Fruit fly (Drosophila melanogaster): ENCODE measurements around the gene Hez.

Gene Hez

DNA sequence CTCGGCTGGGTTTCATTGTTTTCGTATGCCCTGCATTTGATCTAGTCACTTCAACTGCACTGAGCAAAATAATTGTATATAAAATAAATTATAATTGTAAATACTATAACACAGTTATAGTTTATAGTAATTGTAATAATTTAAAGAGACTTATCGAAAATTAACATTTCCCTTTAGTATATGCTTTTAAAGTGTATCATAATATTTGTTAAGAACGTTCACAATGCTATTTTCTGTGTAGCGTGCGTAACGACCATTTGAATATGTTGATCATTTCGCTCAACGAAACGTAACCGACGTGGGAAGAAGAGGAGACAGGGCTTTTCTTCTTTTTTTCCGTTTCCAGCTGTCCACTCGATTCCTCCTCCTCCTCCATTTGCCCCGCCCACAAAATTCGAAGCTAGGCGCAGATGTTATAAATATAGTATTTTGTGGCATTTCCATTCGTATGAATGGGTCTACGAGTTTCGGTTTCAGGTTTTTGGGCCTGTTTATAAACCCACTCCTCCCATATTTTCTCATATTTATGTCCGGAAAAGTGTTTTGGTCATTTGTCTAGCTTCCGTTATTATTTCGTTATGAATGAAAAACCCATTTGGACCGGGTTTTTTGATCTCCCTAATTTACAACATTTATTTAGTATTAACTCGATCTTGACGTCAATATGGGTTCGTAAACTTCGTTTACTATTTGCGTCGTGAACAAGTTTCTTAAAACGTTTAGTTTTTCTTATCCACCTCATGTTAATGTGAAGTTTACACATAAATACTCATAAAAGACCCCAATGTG, 37.9 kb downstream of the Hez start:
- TF ChIP-seq Eip78C (GFP tag) (peak; percentile 66), CG16779 (tag; optimal IDR thresholded peaks at IDR 0.05) (no peak), CG7368 (GFP tag; optimal IDR thresholded peaks at IDR 0.05) (peak; percentile 5), CG1621 (tag; optimal IDR thresholded peaks at IDR 0.05) (no peak), Blimp-1 (GFP tag; optimal IDR thresholded peaks at IDR 0.05) (no peak), Lpt (GFP tag; optimal IDR thresholded peaks at IDR 0.05) (no peak), esn (GFP tag; optimal IDR thresholded peaks at IDR 0.05) (no peak), ss (GFP tag; optimal IDR thresholded peaks at IDR 0.05) (peak in 1 of 2 experiments; percentile 29), fd85E (GFP tag; optimal IDR thresholded peaks at IDR 0.05) (no peak), Met (GFP tag; optimal IDR thresholded peaks at IDR 0.05) (no peak), CG6163 (GFP tag; IDR thresholded peaks at IDR 0.05) (no peak; the same call in 1 of the 3 replicates), vri (GFP tag; optimal IDR thresholded peaks at IDR 0.05) (no peak), Sox15 (GFP tag; optimal IDR thresholded peaks at IDR 0.05) (no peak), CG6792 (GFP tag; optimal IDR thresholded peaks at IDR 0.05) (no peak), CG8319 (GFP tag; optimal IDR thresholded peaks at IDR 0.05) (no peak), OdsH (GFP tag; optimal IDR thresholded peaks at IDR 0.05) (peak; percentile 6), CG6854 (GFP tag; optimal IDR thresholded peaks at IDR 0.05) (no peak), CG10631 (GFP tag; optimal IDR thresholded peaks at IDR 0.05) (peak; percentile 31), CG3919 (GFP tag; optimal IDR thresholded peaks at IDR 0.05) (no peak), Eip93F (GFP tag; optimal IDR thresholded peaks at IDR 0.05) (no peak), CG6276 (GFP tag; optimal IDR thresholded peaks at IDR 0.05) (no peak), fkh (GFP tag; optimal IDR thresholded peaks at IDR 0.05) (no peak), spab (GFP tag; optimal IDR thresholded peaks at IDR 0.05) (no peak), Ets96B (tag; optimal IDR thresholded peaks at IDR 0.05) (peak; percentile 59), CG8632 (GFP tag; optimal IDR thresholded peaks at IDR 0.05) (peak; percentile 21), Eip75B (GFP tag; optimal IDR thresholded peaks at IDR 0.05) (no peak), dsx (GFP tag; optimal IDR thresholded peaks at IDR 0.05; ENCODE audit: poor library complexity, severe bottlenecking) (peak; percentile 52), Sox14 (GFP tag; optimal IDR thresholded peaks at IDR 0.05) (no peak), CG34406 (GFP tag; optimal IDR thresholded peaks at IDR 0.05) (peak; percentile 41), CG32006 (GFP tag; optimal IDR thresholded peaks at IDR 0.05) (no peak), fd59A (GFP tag; optimal IDR thresholded peaks at IDR 0.05) (no peak), achi (GFP tag; optimal IDR thresholded peaks at IDR 0.05) (peak; percentile 39), CG31627 (GFP tag; optimal IDR thresholded peaks at IDR 0.05) (no peak), CG3032 (tag; optimal IDR thresholded peaks at IDR 0.05) (peak; percentile 61), eg (GFP tag; IDR thresholded peaks at IDR 0.05) (peak; percentile 79; the same call in 2 of the 3 replicates), Gug (GFP tag; IDR thresholded peaks at IDR 0.05) (peak; percentile 59), dac (GFP tag; optimal IDR thresholded peaks at IDR 0.05) (no peak), pdm3 (GFP tag; optimal IDR thresholded peaks at IDR 0.05) (no peak), Hr38 (GFP tag; optimal IDR thresholded peaks at IDR 0.05) (no peak), CG10669 (GFP tag; optimal IDR thresholded peaks at IDR 0.05) (peak; percentile 44), CG15336 (GFP tag; IDR thresholded peaks at IDR 0.05) (peak; percentile 81), lz (GFP tag; optimal IDR thresholded peaks at IDR 0.05) (no peak), svp (GFP tag) (no peak), CG4318 (GFP tag; optimal IDR thresholded peaks at IDR 0.05) (no peak), Ets21C (GFP tag; optimal IDR thresholded peaks at IDR 0.05) (no peak), CG9139 (GFP tag; optimal IDR thresholded peaks at IDR 0.05) (no peak), Hr39 (GFP tag; optimal IDR thresholded peaks at IDR 0.05) (no peak), CG11902 (GFP tag; optimal IDR thresholded peaks at IDR 0.05) (no peak), Hr4 (GFP tag; optimal IDR thresholded peaks at IDR 0.05) (peak; percentile 25), CG11762 (GFP tag; optimal IDR thresholded peaks at IDR 0.05; ENCODE audit: insufficient read depth) (peak; percentile 42), acj6 (GFP tag; optimal IDR thresholded peaks at IDR 0.05) (peak; percentile 44)

Measured in whole organism, prepupa.